Worm (Caenorhabditis elegans) whole organism, L1 larva: Measurements from ENCODE around the gene Y73C8B.5.

Experiments
- ama-1 ChIP-seq: fragments of 150-350 bp; optimal IDR thresholded peaks from 2 replicates; lab custom pipeline; 2014
- ces-1 ChIP-seq: fragments of 150-350 bp; optimal IDR thresholded peaks from 2 replicates; lab custom pipeline; 2014; ENCODE audit warnings: missing biosample characterization, missing genetic modification reagents, missing genetic modification characterization
- dsc-1 ChIP-seq: sonication (generic microtip); optimal IDR thresholded peaks from 2 replicates; lab custom pipeline; 2016; ENCODE audit warnings: mild to moderate bottlenecking, missing genetic modification characterization, missing compliant biosample characterization
- egl-27 ChIP-seq, 2 experiments: fragments of 150-350 bp in 1 of 2; sonication (generic microtip); optimal IDR thresholded peaks; 3 replicates each; lab custom pipeline; 2017 to 2018; ENCODE audit warnings: missing biosample characterization in 2 of 2, missing genetic modification characterization in 2 of 2, missing genetic modification reagents in 2 of 2
- fkh-4 ChIP-seq: sonication (generic microtip); optimal IDR thresholded peaks from 2 replicates; lab custom pipeline; 2016; ENCODE audit warnings: missing compliant biosample characterization, missing genetic modification characterization, borderline replicate concordance
- lsy-2 ChIP-seq, 2 experiments: fragments of 150-350 bp; optimal IDR thresholded peaks; 2 replicates each; lab custom pipeline; 2014; ENCODE audit warnings: missing biosample characterization in 2 of 2, missing genetic modification characterization in 2 of 2
- mdl-1 ChIP-seq, 2 experiments: fragments of 150-350 bp; optimal IDR thresholded peaks; 2 replicates each; lab custom pipeline; 2014 to 2017; ENCODE audit warnings: missing biosample characterization in 2 of 2, missing genetic modification characterization in 2 of 2, inconsistent platforms in 1 of 2
- mep-1 ChIP-seq: fragments of 150-350 bp; optimal IDR thresholded peaks from 2 replicates; lab custom pipeline; 2014; ENCODE audit warnings: missing biosample characterization, missing genetic modification characterization
- nhr-28 ChIP-seq: fragments of 150-350 bp; optimal IDR thresholded peaks from 2 replicates; lab custom pipeline; 2014; ENCODE audit warnings: missing biosample characterization, missing genetic modification characterization
- nhr-90 ChIP-seq: sonication (generic microtip); optimal IDR thresholded peaks from 2 replicates; lab custom pipeline; 2016; ENCODE audit warnings: mild to moderate bottlenecking, missing genetic modification characterization, missing compliant biosample characterization; ENCODE audit not compliant: poor library complexity
- pqm-1 ChIP-seq: sonication (generic microtip); optimal IDR thresholded peaks from 3 replicates; lab custom pipeline; 2017; ENCODE audit warnings: missing biosample characterization, missing genetic modification characterization
- skn-1 ChIP-seq: fragments of 150-350 bp; optimal IDR thresholded peaks from 2 replicates; lab custom pipeline; 2014; ENCODE audit warnings: missing biosample characterization, missing genetic modification characterization

ce11 chrV:3159252-3159651 lies 37.8 kb upstream of the Y73C8B.5 start, which contains the start of gene C36C5.12:
- TF ChIP-seq skn-1: no peak
- no peak for TF ChIP-seq egl-27 (tag; optimal IDR thresholded peaks at IDR 0.05; lab: Kevin White, UChicago)
- no peak for TF ChIP-seq mep-1 (tag; lab: Kevin White, UChicago)
- no peak for TF ChIP-seq ces-1 (GFP tag; lab: Kevin White, UChicago)
- TF ChIP-seq ama-1 (lab: Kevin White, UChicago): no peak
- TF ChIP-seq dsc-1 (tag; lab: Kevin White, UChicago): no peak
- TF ChIP-seq nhr-90 (tag; lab: Kevin White, UChicago): no peak
- TF ChIP-seq nhr-28 (tag; lab: Kevin White, UChicago): no peak
- no peak for TF ChIP-seq lsy-2 (tag; optimal IDR thresholded peaks at IDR 0.05; lab: Kevin White, UChicago)
- no peak for TF ChIP-seq pqm-1 (tag; lab: Kevin White, UChicago)
- TF ChIP-seq mdl-1 (tag; optimal IDR thresholded peaks at IDR 0.05; lab: Kevin White, UChicago): no peak
- no peak for TF ChIP-seq fkh-4 (tag; lab: Kevin White, UChicago)
